Worm (Caenorhabditis elegans) whole organism, L3 larva: ENCODE data around the gene K04G11.1.

Experiments
- R02D3.7 ChIP-seq: fragments of 150-350 bp; optimal IDR thresholded peaks from 2 replicates; lab custom pipeline; 2014; ENCODE audit warnings: missing biosample characterization, missing genetic modification characterization
- ZK546.5 ChIP-seq: sonication (generic microtip); optimal IDR thresholded peaks from 2 replicates; lab custom pipeline; 2017; ENCODE audit warnings: missing biosample characterization, missing genetic modification characterization
- aly-2 ChIP-seq: fragments of 150-350 bp; optimal IDR thresholded peaks from 2 replicates; lab custom pipeline; 2014; ENCODE audit warnings: missing biosample characterization, missing genetic modification characterization
- ama-1 ChIP-seq: fragments of 150-350 bp; optimal IDR thresholded peaks from 2 replicates; lab custom pipeline; 2018
- ceh-16 ChIP-seq: sonication (generic microtip); optimal IDR thresholded peaks from 2 replicates; lab custom pipeline; 2017; ENCODE audit warnings: missing biosample characterization, missing genetic modification characterization
- ceh-28 ChIP-seq: fragments of 150-350 bp; optimal IDR thresholded peaks from 2 replicates; lab custom pipeline; 2014; ENCODE audit warnings: missing biosample characterization, missing genetic modification reagents, missing genetic modification characterization
- ceh-82 ChIP-seq: fragments of 150-350 bp; optimal IDR thresholded peaks from 2 replicates; lab custom pipeline; 2014; ENCODE audit warnings: missing biosample characterization, missing genetic modification characterization
- ceh-9 ChIP-seq: sonication (generic microtip); optimal IDR thresholded peaks from 2 replicates; lab custom pipeline; 2018; ENCODE audit warnings: missing biosample characterization, missing genetic modification characterization
- daf-12 ChIP-seq: fragments of 150-350 bp; optimal IDR thresholded peaks from 2 replicates; lab custom pipeline; 2014; ENCODE audit warnings: missing biosample characterization, missing genetic modification reagents, missing genetic modification characterization
- egl-27 ChIP-seq: sonication (generic microtip); optimal IDR thresholded peaks from 4 replicates; lab custom pipeline; 2017; ENCODE audit warnings: missing biosample characterization, missing genetic modification reagents, missing genetic modification characterization
- egl-5 ChIP-seq: fragments of 150-350 bp; optimal IDR thresholded peaks from 2 replicates; lab custom pipeline; 2017; ENCODE audit warnings: missing biosample characterization, missing genetic modification reagents, missing genetic modification characterization, inconsistent platforms
- elt-1 ChIP-seq: fragments of 150-350 bp; optimal IDR thresholded peaks from 2 replicates; lab custom pipeline; 2014; ENCODE audit warnings: missing biosample characterization, missing genetic modification characterization
- elt-2 ChIP-seq: sonication (generic microtip); optimal IDR thresholded peaks from 2 replicates; lab custom pipeline; 2016; ENCODE audit warnings: missing genetic modification reagents, mild to moderate bottlenecking, missing genetic modification characterization, missing compliant biosample characterization
- eor-1 ChIP-seq, 2 experiments: fragments of 150-350 bp; optimal IDR thresholded peaks; 2 replicates each; lab custom pipeline; 2014 to 2018; ENCODE audit warnings: missing biosample characterization in 2 of 2, missing genetic modification characterization in 2 of 2
- fos-1 ChIP-seq: fragments of 150-350 bp; optimal IDR thresholded peaks from 2 replicates; lab custom pipeline; 2014; ENCODE audit warnings: missing biosample characterization, missing genetic modification characterization
- hmg-11 ChIP-seq: sonication (generic microtip); optimal IDR thresholded peaks from 2 replicates; lab custom pipeline; 2016; ENCODE audit warnings: missing genetic modification characterization, missing compliant biosample characterization
- jun-1 ChIP-seq: fragments of 150-350 bp; optimal IDR thresholded peaks from 2 replicates; lab custom pipeline; 2014; ENCODE audit warnings: missing biosample characterization, missing genetic modification reagents, missing genetic modification characterization
- lin-15B ChIP-seq: fragments of 150-350 bp; optimal IDR thresholded peaks from 2 replicates; lab custom pipeline; 2014; ENCODE audit warnings: missing biosample characterization, missing genetic modification characterization
- lin-39 ChIP-seq: fragments of 150-350 bp; optimal IDR thresholded peaks from 2 replicates; lab custom pipeline; 2018; ENCODE audit warnings: missing biosample characterization, missing genetic modification reagents, missing genetic modification characterization
- lsy-12 ChIP-seq: sonication (generic microtip); optimal IDR thresholded peaks from 2 replicates; lab custom pipeline; 2016; ENCODE audit warnings: mild to moderate bottlenecking, missing genetic modification characterization, missing compliant biosample characterization
- mml-1 ChIP-seq: fragments of 150-350 bp; sonication (generic microtip); optimal IDR thresholded peaks from 3 replicates; lab custom pipeline; 2014; ENCODE audit warnings: missing biosample characterization, missing genetic modification characterization
- nfya-1 ChIP-seq: sonication (generic microtip); optimal IDR thresholded peaks from 2 replicates; lab custom pipeline; 2017; ENCODE audit warnings: missing genetic modification characterization, mild to moderate bottlenecking, missing compliant biosample characterization, antibody characterized with exemption, moderate library complexity; ENCODE audit not compliant: insufficient read depth
- nhr-11 ChIP-seq: fragments of 150-350 bp; optimal IDR thresholded peaks from 2 replicates; lab custom pipeline; 2014; ENCODE audit warnings: missing biosample characterization, missing genetic modification characterization
- nhr-23 ChIP-seq: fragments of 150-350 bp; optimal IDR thresholded peaks from 2 replicates; lab custom pipeline; 2014; ENCODE audit warnings: missing biosample characterization, missing genetic modification reagents, missing genetic modification characterization
- nhr-237 ChIP-seq: fragments of 150-350 bp; optimal IDR thresholded peaks from 2 replicates; lab custom pipeline; 2014; ENCODE audit warnings: missing biosample characterization, missing genetic modification characterization
- nhr-25 ChIP-seq: sonication (generic microtip); optimal IDR thresholded peaks from 2 replicates; lab custom pipeline; 2017; ENCODE audit warnings: missing biosample characterization, missing genetic modification characterization
- nhr-28 ChIP-seq: fragments of 150-350 bp; optimal IDR thresholded peaks from 2 replicates; lab custom pipeline; 2014; ENCODE audit warnings: missing biosample characterization, missing genetic modification characterization
- nhr-43 ChIP-seq: sonication (generic microtip); optimal IDR thresholded peaks from 2 replicates; lab custom pipeline; 2016; ENCODE audit warnings: mild to moderate bottlenecking, missing genetic modification characterization, missing compliant biosample characterization; ENCODE audit not compliant: poor library complexity, severe bottlenecking
- pha-4 ChIP-seq: fragments of 150-350 bp; optimal IDR thresholded peaks from 2 replicates; lab custom pipeline; 2014; ENCODE audit warnings: missing biosample characterization, missing genetic modification reagents, missing genetic modification characterization
- pqm-1 ChIP-seq: fragments of 150-350 bp; optimal IDR thresholded peaks from 2 replicates; lab custom pipeline; 2017; ENCODE audit warnings: missing biosample characterization, missing genetic modification characterization, inconsistent platforms
- sea-2 ChIP-seq: fragments of 150-350 bp; sonication (generic microtip); optimal IDR thresholded peaks from 4 replicates; lab custom pipeline; 2014; ENCODE audit warnings: missing biosample characterization, missing genetic modification reagents, missing genetic modification characterization
- skn-1 ChIP-seq: fragments of 150-350 bp; optimal IDR thresholded peaks from 2 replicates; lab custom pipeline; 2014; ENCODE audit warnings: missing biosample characterization, missing genetic modification characterization
- snpc-4 ChIP-seq: fragments of 150-350 bp; optimal IDR thresholded peaks from 2 replicates; lab custom pipeline; 2014; ENCODE audit warnings: missing biosample characterization, missing genetic modification characterization
- tbx-2 ChIP-seq: sonication (generic microtip); optimal IDR thresholded peaks from 2 replicates; lab custom pipeline; 2016; ENCODE audit warnings: mild to moderate bottlenecking, missing genetic modification characterization, missing compliant biosample characterization
- unc-39 ChIP-seq: sonication (generic microtip); optimal IDR thresholded peaks from 4 replicates; lab custom pipeline; 2017; ENCODE audit warnings: missing biosample characterization, missing genetic modification characterization
- unc-62 ChIP-seq: fragments of 150-350 bp; sonication (generic microtip); optimal IDR thresholded peaks from 4 replicates; lab custom pipeline; 2014; ENCODE audit warnings: missing biosample characterization, missing genetic modification reagents, missing genetic modification characterization
- zag-1 ChIP-seq: fragments of 150-350 bp; optimal IDR thresholded peaks from 2 replicates; lab custom pipeline; 2014; ENCODE audit warnings: missing biosample characterization, missing genetic modification characterization
- ztf-11 ChIP-seq: fragments of 150-350 bp; optimal IDR thresholded peaks from 2 replicates; lab custom pipeline; 2014; ENCODE audit warnings: missing biosample characterization, missing genetic modification characterization
- ztf-4 ChIP-seq: fragments of 150-350 bp; optimal IDR thresholded peaks from 2 replicates; lab custom pipeline; 2014; ENCODE audit warnings: missing biosample characterization, missing genetic modification characterization

K04G11.1 gene

DNA sequence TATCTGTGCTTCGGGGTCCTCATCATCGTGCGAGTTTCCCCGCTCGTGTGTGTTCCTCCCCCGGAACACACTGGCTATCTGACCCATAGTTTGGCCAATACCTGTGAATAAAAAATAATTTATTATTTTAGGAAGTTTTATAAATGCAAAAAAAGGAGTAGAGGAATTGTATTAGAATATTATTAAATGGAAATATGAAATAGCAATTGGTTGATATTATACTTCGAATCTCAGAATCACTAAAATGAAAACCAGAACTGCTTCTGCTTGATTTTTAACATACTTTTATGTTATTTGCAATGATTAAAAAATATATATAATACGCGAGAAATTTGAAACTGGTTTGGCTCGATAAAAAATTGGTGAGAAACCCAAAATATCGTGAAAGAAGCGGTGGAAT lies 23.7 kb upstream of the K04G11.1 start, which contains the start of gene mgrn-1:
Gene mgrn-1 (minus strand): TSS at position 101 of the 400 bp plus-strand sequence.
- TF ChIP-seq egl-5 (no peak), pha-4 (tag; lab: Kevin White, UChicago) (no peak), lin-39 (tag; lab: Kevin White, UChicago) (no peak), aly-2 (tag; lab: Kevin White, UChicago) (no peak), elt-2 (tag; lab: Kevin White, UChicago) (no peak), nhr-25 (no peak), nhr-237 (tag; lab: Kevin White, UChicago) (no peak), nhr-23 (tag; lab: Kevin White, UChicago) (no peak), sea-2 (no peak), ceh-82 (tag; lab: Kevin White, UChicago) (no peak), snpc-4 (tag; lab: Kevin White, UChicago) (no peak), nfya-1 (tag; lab: Kevin White, UChicago) (no peak), nhr-43 (tag; lab: Kevin White, UChicago) (no peak), ceh-9 (tag; lab: Kevin White, UChicago) (no peak), elt-1 (tag; lab: Kevin White, UChicago) (no peak), eor-1 (tag; optimal IDR thresholded peaks at IDR 0.05; lab: Kevin White, UChicago) (no peak), ZK546.5 (tag; lab: Kevin White, UChicago) (no peak), nhr-28 (no peak)
- TF ChIP-seq, all 47 proteins: peak for 0

DNA sequence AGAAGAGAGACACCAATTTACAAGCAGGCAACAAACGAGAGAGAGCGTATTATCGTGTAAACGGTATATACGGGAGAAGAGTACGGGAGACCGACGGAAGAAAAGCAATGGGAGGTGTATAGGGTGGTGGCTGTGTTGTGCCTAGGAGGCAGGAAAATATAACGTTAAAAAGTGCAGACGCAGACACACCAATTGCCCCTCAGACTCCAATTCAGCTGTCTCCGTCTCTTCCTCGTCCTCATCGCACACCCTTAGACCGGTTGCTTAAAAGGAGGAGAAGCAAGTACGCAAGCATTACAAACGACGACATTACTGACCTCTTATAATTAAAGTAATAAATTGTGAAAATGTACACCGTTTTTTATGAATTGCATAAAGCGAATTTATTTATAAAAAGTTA lies 22.9 kb upstream of the K04G11.1 start:
- TF ChIP-seq nhr-43 (tag; lab: Kevin White, UChicago) (peak; percentile 56), tbx-2 (tag; lab: Kevin White, UChicago) (peak; percentile 68), eor-1 (tag; optimal IDR thresholded peaks at IDR 0.05; lab: Kevin White, UChicago) (no peak), nhr-11 (tag; lab: Kevin White, UChicago) (no peak), skn-1 (peak; percentile 32), snpc-4 (tag; lab: Kevin White, UChicago) (peak; percentile 69), elt-2 (tag; lab: Kevin White, UChicago) (peak; percentile 65), pqm-1 (peak; percentile 40), ZK546.5 (tag; lab: Kevin White, UChicago) (no peak), ceh-16 (tag; lab: Kevin White, UChicago) (no peak), unc-39 (tag; lab: Kevin White, UChicago) (no peak), mml-1 (tag; lab: Kevin White, UChicago) (no peak), ztf-11 (tag; lab: Kevin White, UChicago) (no peak), nfya-1 (tag; lab: Kevin White, UChicago) (peak; percentile 83), nhr-25 (peak; percentile 77), elt-1 (tag; lab: Kevin White, UChicago) (no peak), R02D3.7 (tag; lab: Kevin White, UChicago) (peak; percentile 37), hmg-11 (tag; lab: Kevin White, UChicago) (peak; percentile 94), lin-39 (tag; lab: Kevin White, UChicago) (peak; percentile 81), aly-2 (tag; lab: Kevin White, UChicago) (no peak), nhr-23 (tag; lab: Kevin White, UChicago) (peak; percentile 88), egl-27 (tag; lab: Kevin White, UChicago) (peak; percentile 64), nhr-237 (tag; lab: Kevin White, UChicago) (no peak), lin-15B (tag; lab: Kevin White, UChicago) (peak; percentile 70), nhr-28 (no peak), jun-1 (tag; lab: Kevin White, UChicago) (peak; percentile 80), zag-1 (tag; lab: Kevin White, UChicago) (no peak), ceh-82 (tag; lab: Kevin White, UChicago) (no peak), unc-62 (no peak), egl-5 (peak; percentile 28), ceh-28 (tag; lab: Kevin White, UChicago) (peak; percentile 70), pha-4 (tag; lab: Kevin White, UChicago) (peak; percentile 86), daf-12 (tag; lab: Kevin White, UChicago) (no peak), ama-1 (lab: Kevin White, UChicago) (no peak), ztf-4 (tag; lab: Kevin White, UChicago) (no peak), fos-1 (no peak), lsy-12 (tag; lab: Kevin White, UChicago) (peak; percentile 44), ceh-9 (tag; lab: Kevin White, UChicago) (no peak), sea-2 (peak; percentile 51)
